Fruit fly (Drosophila melanogaster) whole organism, embryonic: ENCODE measurements around the gene CanB.
A peak's percentile ranks its signal among the peaks of the same experiment; 100 is the strongest.

ENCODE experiments used
- Adf1 ChIP-seq: fragments of 200-800 bp; sonication (Bioruptor generic); IDR thresholded peaks from 2 replicates; pipeline ENCODE4 v1.3.6; 2022; ENCODE audit warnings: missing biosample characterization, missing genetic modification characterization
- B-H2 ChIP-seq: fragments of 200-800 bp; sonication (Bioruptor generic); optimal IDR thresholded peaks from 2 replicates; lab custom pipeline; 2018; ENCODE audit warnings: missing biosample characterization, mild to moderate bottlenecking, missing genetic modification characterization
- CG10274 ChIP-seq: fragments of 200-800 bp; sonication (Bioruptor generic); optimal IDR thresholded peaks from 3 replicates; lab custom pipeline; 2017; ENCODE audit warnings: missing biosample characterization, mild to moderate bottlenecking, missing genetic modification characterization
- CG10321 ChIP-seq: fragments of 200-800 bp; sonication (Bioruptor generic); IDR thresholded peaks from 2 replicates; pipeline ENCODE4 v1.3.6; 2022; ENCODE audit warnings: missing biosample characterization, missing genetic modification characterization
- CG12155 ChIP-seq: fragments of 200-800 bp; sonication (Bioruptor generic); optimal IDR thresholded peaks from 3 replicates; lab custom pipeline; 2016; ENCODE audit warnings: missing biosample characterization, missing genetic modification characterization
- CG13624 ChIP-seq: fragments of 200-800 bp; sonication (Bioruptor generic); optimal IDR thresholded peaks from 2 replicates; lab custom pipeline; 2016; ENCODE audit warnings: missing biosample characterization, missing genetic modification characterization
- CG14441 ChIP-seq: fragments of 200-800 bp; sonication (Bioruptor generic); IDR thresholded peaks from 2 replicates; pipeline ENCODE4 v1.3.6; 2022; ENCODE audit warnings: missing biosample characterization, missing genetic modification characterization
- CG14710 ChIP-seq: fragments of 200-800 bp; sonication (Bioruptor generic); optimal IDR thresholded peaks from 3 replicates; lab custom pipeline; 2019; ENCODE audit warnings: missing biosample characterization, mild to moderate bottlenecking, missing genetic modification characterization, moderate library complexity
- CG14860 ChIP-seq: fragments of 200-800 bp; sonication (Bioruptor generic); IDR thresholded peaks from 3 replicates; pipeline ENCODE4 v1.3.6; 2022; ENCODE audit warnings: missing biosample characterization, missing genetic modification characterization; ENCODE audit not compliant: partially characterized antibody
- CG16813 ChIP-seq: fragments of 200-800 bp; sonication (Bioruptor generic); IDR thresholded peaks from 3 replicates; pipeline ENCODE4 v1.3.6; 2022; ENCODE audit warnings: missing biosample characterization, missing genetic modification characterization; ENCODE audit not compliant: partially characterized antibody
- CG2199 ChIP-seq: fragments of 200-800 bp; sonication (Bioruptor generic); IDR thresholded peaks from 3 replicates; pipeline ENCODE4 v1.3.6; 2022; ENCODE audit warnings: missing biosample characterization, missing genetic modification characterization
- CG30403 ChIP-seq: fragments of 200-800 bp; sonication (Bioruptor generic); optimal IDR thresholded peaks from 3 replicates; lab custom pipeline; 2016; ENCODE audit warnings: missing biosample characterization, missing genetic modification characterization
- CG3065 ChIP-seq: fragments of 200-800 bp; sonication (Bioruptor generic); optimal IDR thresholded peaks from 2 replicates; lab custom pipeline; 2016; ENCODE audit warnings: missing biosample characterization, missing genetic modification characterization
- CG3163 ChIP-seq: fragments of 200-800 bp; sonication (Bioruptor generic); optimal IDR thresholded peaks from 3 replicates; lab custom pipeline; 2016; ENCODE audit warnings: missing biosample characterization, missing genetic modification characterization
- CG32532 ChIP-seq: fragments of 200-800 bp; sonication (Bioruptor generic); IDR thresholded peaks from 2 replicates; pipeline ENCODE4 v1.3.6; 2022; ENCODE audit warnings: missing biosample characterization, missing genetic modification characterization
- CG3281 ChIP-seq: fragments of 200-800 bp; sonication (Bioruptor generic); optimal IDR thresholded peaks from 3 replicates; lab custom pipeline; 2017; ENCODE audit warnings: missing biosample characterization, mild to moderate bottlenecking, missing genetic modification characterization
- CG4617 ChIP-seq: fragments of 200-800 bp; sonication (Bioruptor generic); optimal IDR thresholded peaks from 3 replicates; lab custom pipeline; 2016; ENCODE audit warnings: missing biosample characterization, missing genetic modification characterization, borderline replicate concordance
- CG7963 ChIP-seq: fragments of 200-800 bp; sonication (Bioruptor generic); IDR thresholded peaks from 3 replicates; pipeline ENCODE4 v1.3.6; 2022; ENCODE audit warnings: missing biosample characterization, missing genetic modification characterization; ENCODE audit not compliant: partially characterized antibody
- CG9437 ChIP-seq: fragments of 200-800 bp; sonication (Bioruptor generic); optimal IDR thresholded peaks from 2 replicates; lab custom pipeline; 2018; ENCODE audit warnings: missing biosample characterization, mild to moderate bottlenecking, missing genetic modification characterization
- CG9797 ChIP-seq: fragments of 200-800 bp; sonication (Bioruptor generic); optimal IDR thresholded peaks from 3 replicates; lab custom pipeline; 2018; ENCODE audit warnings: missing biosample characterization, mild to moderate bottlenecking, missing genetic modification characterization
- CHES-1-like ChIP-seq: fragments of 200-800 bp; sonication (Bioruptor generic); optimal IDR thresholded peaks from 2 replicates; lab custom pipeline; 2016; ENCODE audit warnings: missing biosample characterization, missing genetic modification characterization
- Dad ChIP-seq: fragments of 200-800 bp; sonication (Bioruptor generic); optimal IDR thresholded peaks from 3 replicates; lab custom pipeline; 2016; ENCODE audit warnings: missing biosample characterization, missing genetic modification characterization
- Dll ChIP-seq: fragments of 200-800 bp; sonication (Bioruptor generic); IDR thresholded peaks from 4 replicates; pipeline ENCODE4 v1.3.6; 2022; ENCODE audit warnings: missing biosample characterization, missing genetic modification characterization; ENCODE audit not compliant: partially characterized antibody
- Doc2 ChIP-seq: fragments of 200-800 bp; sonication (Bioruptor generic); IDR thresholded peaks from 2 replicates; pipeline ENCODE4 v1.3.6; 2022; ENCODE audit warnings: missing biosample characterization, missing genetic modification characterization
- Dp ChIP-seq: fragments of 200-800 bp; sonication (Bioruptor generic); optimal IDR thresholded peaks from 2 replicates; lab custom pipeline; 2018; ENCODE audit warnings: missing biosample characterization, mild to moderate bottlenecking, missing genetic modification characterization, moderate library complexity
- E2f2 ChIP-seq: fragments of 200-800 bp; sonication (Bioruptor generic); IDR thresholded peaks from 2 replicates; pipeline ENCODE4 v1.3.6; 2022; ENCODE audit warnings: missing biosample characterization, missing genetic modification characterization
- GATAe ChIP-seq: fragments of 200-800 bp; sonication (Bioruptor generic); conservative IDR thresholded peaks from 2 replicates; pipeline ENCODE4 v1.3.6; 2022; ENCODE audit warnings: missing biosample characterization, missing genetic modification characterization
- HLH3B ChIP-seq: fragments of 200-800 bp; sonication (Bioruptor generic); IDR thresholded peaks from 2 replicates; pipeline ENCODE4 v1.3.6; 2022; ENCODE audit warnings: missing biosample characterization, missing genetic modification characterization
- Hey ChIP-seq: fragments of 200-800 bp; sonication (Bioruptor generic); optimal IDR thresholded peaks from 3 replicates; lab custom pipeline; 2018; ENCODE audit warnings: missing biosample characterization, mild to moderate bottlenecking, missing genetic modification characterization
- Hr39 ChIP-seq: fragments of >200 bp; optimal IDR thresholded peaks from 2 replicates; lab custom pipeline; 2017
- Hsf ChIP-seq: fragments of 200-800 bp; sonication (Bioruptor generic); optimal IDR thresholded peaks from 3 replicates; lab custom pipeline; 2016; ENCODE audit warnings: missing biosample characterization, missing genetic modification characterization
- Ptx1 ChIP-seq: fragments of 200-800 bp; sonication (Bioruptor generic); IDR thresholded peaks from 2 replicates; pipeline ENCODE4 v1.3.6; 2022; ENCODE audit warnings: missing biosample characterization, missing genetic modification characterization
- Scr ChIP-seq: fragments of 200-800 bp; sonication (Bioruptor generic); IDR thresholded peaks from 2 replicates; pipeline ENCODE4 v1.3.6; 2022; ENCODE audit warnings: missing biosample characterization, missing genetic modification characterization; ENCODE audit not compliant: partially characterized antibody
- Xrp1 ChIP-seq: fragments of 200-800 bp; sonication (Bioruptor generic); IDR thresholded peaks from 2 replicates; pipeline ENCODE4 v1.3.6; 2022; ENCODE audit warnings: missing biosample characterization, missing genetic modification characterization
- amos ChIP-seq: fragments of 200-800 bp; sonication (Bioruptor generic); IDR thresholded peaks from 2 replicates; pipeline ENCODE4 v1.3.6; 2022; ENCODE audit warnings: missing biosample characterization, missing genetic modification characterization; ENCODE audit not compliant: partially characterized antibody
- btn ChIP-seq: fragments of 200-800 bp; sonication (Bioruptor generic); optimal IDR thresholded peaks from 2 replicates; lab custom pipeline; 2016; ENCODE audit warnings: missing biosample characterization, missing genetic modification characterization
- crp ChIP-seq, 2 experiments: fragments of 200-800 bp; sonication (Bioruptor generic); optimal IDR thresholded peaks; 2 replicates in 1 of 2; 3 replicates in 1 of 2; lab custom pipeline; 2017; ENCODE audit warnings: missing biosample characterization in 2 of 2, missing genetic modification characterization in 2 of 2, mild to moderate bottlenecking in 1 of 2, moderate library complexity in 1 of 2
- fd3F ChIP-seq: fragments of 200-800 bp; sonication (Bioruptor generic); optimal IDR thresholded peaks from 2 replicates; lab custom pipeline; 2018; ENCODE audit warnings: missing biosample characterization, mild to moderate bottlenecking, missing genetic modification characterization, moderate library complexity
- gfzf ChIP-seq: fragments of 200-800 bp; sonication (Bioruptor generic); optimal IDR thresholded peaks from 2 replicates; lab custom pipeline; 2016; ENCODE audit warnings: missing biosample characterization, mild to moderate bottlenecking, missing genetic modification characterization, moderate library complexity
- inv ChIP-seq: fragments of 200-800 bp; sonication (Bioruptor generic); IDR thresholded peaks from 2 replicates; pipeline ENCODE4 v1.3.6; 2022; ENCODE audit warnings: missing biosample characterization, missing genetic modification characterization; ENCODE audit not compliant: partially characterized antibody
- knrl ChIP-seq: fragments of 200-800 bp; sonication (Bioruptor generic); IDR thresholded peaks from 3 replicates; pipeline ENCODE4 v1.3.6; 2022; ENCODE audit warnings: missing biosample characterization, missing genetic modification characterization; ENCODE audit not compliant: partially characterized antibody
- lmd ChIP-seq: fragments of 200-800 bp; sonication (Bioruptor generic); IDR thresholded peaks from 2 replicates; pipeline ENCODE4 v1.3.6; 2022; ENCODE audit warnings: missing biosample characterization, missing genetic modification characterization
- nmo ChIP-seq: fragments of 200-800 bp; sonication (Bioruptor generic); optimal IDR thresholded peaks from 2 replicates; lab custom pipeline; 2018; ENCODE audit warnings: missing biosample characterization, mild to moderate bottlenecking, missing genetic modification characterization, moderate library complexity
- otp ChIP-seq: fragments of 200-800 bp; sonication (Bioruptor generic); IDR thresholded peaks from 3 replicates; pipeline ENCODE4, ENCODE4 v1.3.6; 2022; ENCODE audit warnings: missing biosample characterization, missing genetic modification characterization
- pnt ChIP-seq: fragments of 200-800 bp; sonication (Bioruptor generic); optimal IDR thresholded peaks from 3 replicates; lab custom pipeline; 2016; ENCODE audit warnings: missing biosample characterization, missing genetic modification characterization
- pzg ChIP-seq: fragments of 200-800 bp; sonication (Bioruptor generic); optimal IDR thresholded peaks from 3 replicates; lab custom pipeline; 2018; ENCODE audit warnings: missing biosample characterization, mild to moderate bottlenecking, missing genetic modification characterization, moderate library complexity
- slp2 ChIP-seq: fragments of 200-800 bp; sonication (Bioruptor generic); optimal IDR thresholded peaks from 2 replicates; lab custom pipeline; 2016; ENCODE audit warnings: missing biosample characterization, missing genetic modification characterization
- sob ChIP-seq: fragments of 200-800 bp; sonication (Bioruptor generic); IDR thresholded peaks from 2 replicates; pipeline ENCODE4 v1.3.6; 2022; ENCODE audit warnings: missing biosample characterization, missing genetic modification characterization
- ttk ChIP-seq: fragments of 200-800 bp; sonication (Bioruptor generic); IDR thresholded peaks from 2 replicates; pipeline ENCODE4 v2.1.2; 2022; ENCODE audit warnings: missing biosample characterization, missing genetic modification characterization
- vnd ChIP-seq: fragments of 200-800 bp; sonication (Bioruptor generic); IDR thresholded peaks from 3 replicates; pipeline ENCODE4 v1.3.6; 2022; ENCODE audit warnings: missing biosample characterization, missing genetic modification characterization; ENCODE audit not compliant: partially characterized antibody

CanB gene

DNA sequence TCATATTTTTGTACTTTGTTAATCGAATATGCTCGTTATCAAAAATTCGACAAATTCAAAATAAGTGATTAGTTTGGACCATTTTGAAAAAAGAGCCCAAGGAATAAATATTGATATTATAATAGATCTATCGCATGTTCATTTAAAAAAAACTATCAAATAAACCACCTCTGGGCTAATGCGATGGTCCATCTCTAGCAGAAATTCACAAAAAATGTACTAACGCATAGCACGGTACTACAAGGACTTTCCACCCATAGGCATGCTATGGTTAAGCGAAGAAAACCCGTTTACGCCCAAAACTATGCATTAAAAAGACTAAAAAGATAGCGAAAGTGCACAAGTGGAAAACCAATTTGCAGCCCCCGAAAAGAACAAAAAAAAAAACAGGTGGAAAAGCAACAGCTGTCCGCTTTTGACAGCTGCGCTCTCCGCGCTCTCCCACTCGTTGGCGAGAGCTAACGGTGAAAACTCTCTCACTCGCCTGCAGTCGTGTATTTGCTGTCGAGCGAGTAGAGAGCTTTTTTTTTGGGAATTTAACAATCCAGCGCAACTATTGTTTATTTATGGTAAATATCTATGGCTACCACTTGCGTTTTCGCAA lies at the start of gene CanB (continued):
- TF ChIP-seq slp2 (GFP tag; lab: Kevin White, UChicago) (no peak), btn (no peak), CHES-1-like (GFP tag; lab: Kevin White, UChicago) (no peak), pnt (GFP tag; lab: Kevin White, UChicago) (no peak), vnd (GFP tag; lab: Robert Waterston, UW) (peak; percentile 53; the same call in 1 of the 3 replicates), CG30403 (GFP tag; lab: Kevin White, UChicago) (peak; percentile 26), Dad (GFP tag; lab: Kevin White, UChicago) (no peak), CG9437 (GFP tag; lab: Kevin White, UChicago) (no peak), Adf1 (no peak), knrl (GFP tag; lab: Robert Waterston, UW) (peak; percentile 70), lmd (GFP tag; lab: Robert Waterston, UW) (0 out of 2 replicates have a peak, but pooled peaks have one; percentile 10), CG4617 (no peak), amos (GFP tag; lab: Robert Waterston, UW) (peak; percentile 73), CG2199 (GFP tag; lab: Robert Waterston, UW) (no peak), Doc2 (GFP tag; lab: Robert Waterston, UW) (no peak), CG10321 (no peak), B-H2 (GFP tag; lab: Kevin White, UChicago) (no peak), sob (no peak), CG32532 (GFP tag; lab: Robert Waterston, UW) (0 out of 2 replicates have a peak, but pooled peaks have one; percentile 11), crp (GFP tag; optimal IDR thresholded peaks at IDR 0.05; lab: Kevin White, UChicago) (peak in 1 of 2 experiments; percentile 46), CG9797 (GFP tag; lab: Kevin White, UChicago) (peak; percentile 5), CG10274 (no peak), Dll (peak; percentile 74), CG3163 (GFP tag; lab: Kevin White, UChicago) (peak; percentile 2), CG14860 (GFP tag; lab: Robert Waterston, UW) (no peak), CG12155 (GFP tag; lab: Kevin White, UChicago) (peak; percentile 32), CG14710 (peak; percentile 23), CG7963 (0 out of 3 replicates have a peak, but pooled peaks have one; percentile 5), fd3F (GFP tag; lab: Kevin White, UChicago) (no peak), CG13624 (GFP tag; lab: Kevin White, UChicago) (peak; percentile 21), Ptx1 (GFP tag; lab: Robert Waterston, UW) (no peak), CG3065 (GFP tag; lab: Kevin White, UChicago) (no peak), Dp (GFP tag; lab: Kevin White, UChicago) (peak; percentile 4), CG14441 (GFP tag; lab: Robert Waterston, UW) (no peak), Hr39 (lab: Kevin White, UChicago) (no peak), Hey (no peak), inv (GFP tag; lab: Robert Waterston, UW) (peak; percentile 38; the same call in 1 of the 2 replicates), Scr (GFP tag; lab: Robert Waterston, UW) (peak; percentile 72), CG16813 (GFP tag; lab: Robert Waterston, UW) (peak; percentile 75), gfzf (GFP tag; lab: Kevin White, UChicago) (peak; percentile 68), GATAe (no peak), Xrp1 (GFP tag; lab: Robert Waterston, UW) (no peak), pzg (GFP tag; lab: Kevin White, UChicago) (peak; percentile 29), otp (GFP tag; lab: Robert Waterston, UW) (no peak), CG3281 (GFP tag; lab: Kevin White, UChicago) (no peak), Hsf (GFP tag; lab: Kevin White, UChicago) (no peak), nmo (GFP tag; lab: Kevin White, UChicago) (peak; percentile 28), ttk (GFP tag; lab: Robert Waterston, UW) (no peak), E2f2 (GFP tag; lab: Robert Waterston, UW) (peak; percentile 31), HLH3B (GFP tag; lab: Robert Waterston, UW) (no peak; the same call in 1 of the 2 replicates)
